Worm (Caenorhabditis elegans) whole organism, young adult: Measurements from ENCODE around the gene H04J21.1.

ENCODE experiments used
- B0035.1 ChIP-seq: sonication (generic microtip); optimal IDR thresholded peaks from 2 replicates; lab custom pipeline; 2016; ENCODE audit warnings: missing genetic modification characterization, mild to moderate bottlenecking, missing compliant biosample characterization, missing genotype, missing genetic modification reagents
- C17E4.6 ChIP-seq: fragments of 200-800 bp; sonication (Bioruptor generic); IDR thresholded peaks from 2 replicates; pipeline ENCODE4 v1.3.6; 2022; ENCODE audit warnings: missing genetic modification reagents, missing genetic modification characterization, missing compliant biosample characterization
- Y53F4B.3 ChIP-seq: fragments of 200-800 bp; sonication (Bioruptor generic); IDR thresholded peaks from 2 replicates; pipeline ENCODE4 v1.3.6; 2022; ENCODE audit warnings: missing genetic modification reagents, missing genetic modification characterization, missing compliant biosample characterization
- Y56A3A.18 ChIP-seq: fragments of 200-800 bp; sonication (Bioruptor generic); IDR thresholded peaks from 2 replicates; pipeline ENCODE4 v1.3.6; 2022; ENCODE audit warnings: missing genetic modification reagents, missing genetic modification characterization, missing compliant biosample characterization
- bed-2 ChIP-seq: fragments of 200-800 bp; sonication (Bioruptor generic); IDR thresholded peaks from 2 replicates; pipeline ENCODE4 v1.3.6; 2022; ENCODE audit warnings: missing genetic modification reagents, missing genetic modification characterization, missing compliant biosample characterization
- ceh-79 ChIP-seq: sonication (generic microtip); optimal IDR thresholded peaks from 2 replicates; lab custom pipeline; 2017; ENCODE audit warnings: mild to moderate bottlenecking, missing genetic modification characterization, missing compliant biosample characterization
- nhr-120 ChIP-seq: fragments of 200-800 bp; sonication (Bioruptor generic); IDR thresholded peaks from 2 replicates; pipeline ENCODE4 v1.3.6; 2022; ENCODE audit warnings: missing genetic modification characterization, missing compliant biosample characterization
- unc-62 ChIP-seq: fragments of 150-350 bp; optimal IDR thresholded peaks from 2 replicates; lab custom pipeline; 2014; ENCODE audit warnings: missing biosample characterization, missing genetic modification reagents, missing genetic modification characterization
- ztf-25 ChIP-seq: fragments of 200-800 bp; sonication (Bioruptor generic); IDR thresholded peaks from 2 replicates; pipeline ENCODE4 v1.3.6; 2022; ENCODE audit warnings: missing genetic modification reagents, missing genetic modification characterization, missing compliant biosample characterization

DNA sequence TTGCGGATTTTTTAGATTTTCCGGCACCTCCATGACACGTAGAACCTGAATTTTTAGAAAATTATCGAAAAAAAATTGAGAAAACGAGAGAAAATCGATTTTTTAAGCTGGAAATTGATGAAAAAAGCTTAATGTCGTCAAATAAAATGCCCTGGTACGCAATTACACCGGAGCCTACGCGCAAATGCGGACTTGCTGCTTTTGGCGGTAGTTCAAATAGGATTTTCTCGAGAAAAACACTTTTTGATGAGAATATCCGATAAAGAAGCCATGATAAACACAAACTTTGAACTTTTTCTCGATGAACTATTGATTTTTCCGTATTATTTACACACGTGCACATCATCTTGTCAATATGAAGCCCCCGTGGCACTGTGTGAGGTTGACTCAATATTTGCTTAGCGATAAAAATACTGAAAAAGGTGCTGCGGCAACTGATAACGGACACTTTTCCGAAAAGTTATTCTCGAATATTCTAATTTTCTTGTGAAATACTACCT, 46.4 kb upstream of the H04J21.1 start, which contains the start of the genes W04B5.5 and W04B5.3:
- TF ChIP-seq Y53F4B.3 (GFP tag; lab: Robert Waterston, UW) (no peak), unc-62 (peak; percentile 32), ceh-79 (tag; lab: Kevin White, UChicago) (no peak), bed-2 (GFP tag; lab: Robert Waterston, UW) (no peak), Y56A3A.18 (GFP tag; lab: Robert Waterston, UW) (no peak), C17E4.6 (GFP tag; lab: Robert Waterston, UW) (no peak), B0035.1 (tag; lab: Kevin White, UChicago) (no peak), ztf-25 (GFP tag; lab: Robert Waterston, UW) (no peak), nhr-120 (no peak)
